Fruit fly (Drosophila melanogaster) whole organism, prepupa: Measurements from ENCODE around the gene osp.

Experiments used
- Blimp-1 ChIP-seq: fragments of 200-800 bp; sonication (Bioruptor generic); optimal IDR thresholded peaks from 3 replicates; lab custom pipeline; 2017; ENCODE audit warnings: missing biosample characterization, missing genetic modification characterization, mild to moderate bottlenecking, moderate library complexity, missing genetic modification reagents
- CG11294 ChIP-seq: fragments of 200-800 bp; sonication (Bioruptor generic); IDR thresholded peaks from 2 replicates; pipeline ENCODE4 v1.3.6; 2022; ENCODE audit warnings: missing biosample characterization, missing genetic modification characterization
- CG4318 ChIP-seq: fragments of 200-800 bp; sonication (Bioruptor generic); optimal IDR thresholded peaks from 3 replicates; lab custom pipeline; 2017; ENCODE audit warnings: missing biosample characterization, mild to moderate bottlenecking, missing genetic modification characterization
- CG6276 ChIP-seq: fragments of 200-800 bp; sonication (Bioruptor generic); optimal IDR thresholded peaks from 2 replicates; lab custom pipeline; 2017; ENCODE audit warnings: missing biosample characterization, mild to moderate bottlenecking, missing genetic modification characterization
- acj6 ChIP-seq: fragments of 200-800 bp; sonication (Bioruptor generic); optimal IDR thresholded peaks from 3 replicates; lab custom pipeline; 2016; ENCODE audit warnings: missing biosample characterization, missing genetic modification characterization
- dac ChIP-seq: fragments of 200-800 bp; sonication (Bioruptor generic); optimal IDR thresholded peaks from 2 replicates; lab custom pipeline; 2017; ENCODE audit warnings: missing biosample characterization, mild to moderate bottlenecking, missing genetic modification characterization
- fd59A ChIP-seq: fragments of 200-800 bp; sonication (Bioruptor generic); optimal IDR thresholded peaks from 2 replicates; lab custom pipeline; 2017; ENCODE audit warnings: missing biosample characterization, mild to moderate bottlenecking, missing genetic modification characterization, missing genetic modification reagents
- fd85E ChIP-seq: fragments of 200-800 bp; sonication (Bioruptor generic); optimal IDR thresholded peaks from 3 replicates; lab custom pipeline; 2016; ENCODE audit warnings: missing biosample characterization, missing genetic modification characterization
- salr ChIP-seq, 2 experiments: fragments of 200-800 bp; sonication (Bioruptor generic); optimal IDR thresholded peaks; 3 replicates each; lab custom pipeline; 2016 to 2018; ENCODE audit warnings: missing biosample characterization in 2 of 2, missing genetic modification characterization in 2 of 2, mild to moderate bottlenecking in 1 of 2
- ss ChIP-seq, 2 experiments: fragments of 200-800 bp; sonication (Bioruptor generic); optimal IDR thresholded peaks; 2 replicates in 1 of 2; 3 replicates in 1 of 2; lab custom pipeline; 2017 to 2018; ENCODE audit warnings: mild to moderate bottlenecking in 2 of 2, missing biosample characterization in 2 of 2, missing genetic modification characterization in 2 of 2, moderate library complexity in 1 of 2

- TF ChIP-seq ss (GFP tag; optimal IDR thresholded peaks at IDR 0.05; lab: Kevin White, UChicago): no peak
- TF ChIP-seq dac (GFP tag; lab: Kevin White, UChicago): no peak
- no peak for TF ChIP-seq Blimp-1 (GFP tag; lab: Kevin White, UChicago)
- TF ChIP-seq acj6 (GFP tag; lab: Kevin White, UChicago): no peak
- TF ChIP-seq fd59A (GFP tag; lab: Kevin White, UChicago): no peak
- no peak for TF ChIP-seq CG6276 (GFP tag; lab: Kevin White, UChicago)
- TF ChIP-seq fd85E (GFP tag; lab: Kevin White, UChicago): no peak
- peak in 1 of 2 experiments; percentile 67 for TF ChIP-seq salr (GFP tag; optimal IDR thresholded peaks at IDR 0.05; lab: Kevin White, UChicago)
- no peak for TF ChIP-seq CG4318
- no peak for TF ChIP-seq CG11294 (GFP tag; lab: Robert Waterston, UW)
Measured at dm6 chr2L:14556224-14556623, 132.9 kb downstream of the osp start.
